Worm (Caenorhabditis elegans): ENCODE measurements around the gene dct-8.
"Not testable (repeated sequence)": the region's sequence is repeated elsewhere in the genome, so short reads cannot be mapped to it uniquely, and the experiment has no call there.

Gene dct-8

DNA sequence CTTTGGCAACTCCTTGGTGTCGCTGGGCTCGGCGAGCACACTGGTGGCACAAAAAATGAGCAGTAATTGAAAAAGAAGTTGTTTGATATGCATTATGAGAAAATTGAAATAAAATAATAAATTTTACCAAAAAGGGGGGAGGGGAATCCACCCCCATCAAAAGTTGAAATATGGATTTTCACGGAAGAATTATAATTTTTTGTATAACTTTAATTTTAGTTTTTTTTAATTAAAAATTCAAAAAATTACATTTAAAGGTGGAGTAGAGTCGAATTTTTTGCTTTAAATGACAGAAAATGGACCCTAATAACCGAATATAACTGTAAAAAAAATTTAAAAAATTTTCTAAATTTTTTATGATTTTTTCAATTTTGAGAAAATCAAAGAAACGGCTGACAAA lies 17.0 kb downstream of the dct-8 start, which contains the start of gene F56D6.18:
TSS of gene F56D6.18 (minus strand) at position 101 of the 400 bp plus-strand sequence.
- TF ChIP-seq tbx-7 (tag; optimal IDR thresholded peaks at IDR 0.05); ceh-34 (tag; optimal IDR thresholded peaks at IDR 0.05); mec-3 (tag; optimal IDR thresholded peaks at IDR 0.05; ENCODE audit: borderline replicate concordance): not testable (repeated sequence)

DNA sequence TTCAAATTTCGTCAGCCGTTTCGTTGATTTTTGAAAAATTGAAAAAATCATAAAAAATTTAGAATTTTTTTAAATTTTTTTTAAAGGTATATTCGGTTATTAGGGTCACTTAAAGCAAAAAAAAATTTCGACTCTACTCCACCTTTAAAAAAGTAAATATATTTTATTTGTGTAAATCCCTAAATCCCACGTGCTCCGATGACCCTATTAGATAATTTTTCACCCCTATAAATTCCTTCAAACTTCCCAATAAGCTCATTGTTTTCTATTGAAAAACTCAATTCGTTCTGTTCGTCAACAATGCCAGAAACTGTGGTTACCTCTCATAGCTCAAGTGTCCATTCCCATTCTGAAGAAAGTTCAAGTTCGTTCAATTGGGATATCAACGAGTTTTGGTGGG lies 17.7 kb downstream of the dct-8 start, which contains the start of gene F56D6.20:
TSS of gene F56D6.20 (plus strand) at position 301 of the 400 bp plus-strand sequence.
- TF ChIP-seq ceh-6 (GFP tag; optimal IDR thresholded peaks at IDR 0.05) (no peak), K02D7.2 (tag; optimal IDR thresholded peaks at IDR 0.05) (no peak), unc-86 (tag; optimal IDR thresholded peaks at IDR 0.05) (no peak), mec-3 (tag; optimal IDR thresholded peaks at IDR 0.05; ENCODE audit: borderline replicate concordance) (no peak), hlh-15 (tag; optimal IDR thresholded peaks at IDR 0.05) (no peak)

DNA sequence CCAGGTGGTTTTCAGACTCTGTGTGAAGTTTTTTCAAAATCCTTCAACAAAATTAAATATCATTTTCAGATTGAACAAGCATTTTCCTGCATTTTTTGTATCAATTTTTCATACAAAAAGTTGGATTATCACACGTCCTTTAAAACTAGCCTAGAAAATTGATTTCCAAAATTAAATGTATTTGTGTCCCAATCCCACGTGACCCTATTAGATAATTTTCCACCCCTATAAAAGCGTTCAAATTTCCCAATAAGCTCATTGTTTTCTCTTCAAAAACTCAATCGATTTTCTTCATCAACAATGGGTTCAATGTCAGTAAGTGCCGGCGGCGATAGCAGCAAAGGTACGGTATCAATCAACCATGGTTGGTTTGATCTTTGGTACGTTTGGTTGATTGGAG lies 19.6 kb downstream of the dct-8 start, which contains the start of gene F56D6.19:
TSS of gene F56D6.19 (plus strand) at position 301 of the 400 bp plus-strand sequence.
- TF ChIP-seq unc-42 (tag; optimal IDR thresholded peaks at IDR 0.05) = no peak
- TF ChIP-seq unc-3 (GFP tag; conservative IDR thresholded peaks at IDR 0.05) = no peak
- TF ChIP-seq unc-3 (tag; optimal IDR thresholded peaks at IDR 0.05) = no peak
- no peak for TF ChIP-seq sdc-2 (tag; optimal IDR thresholded peaks at IDR 0.05)
- no peak for TF ChIP-seq gmeb-2 (tag; optimal IDR thresholded peaks at IDR 0.05)
- no peak for TF ChIP-seq sox-4 (tag; optimal IDR thresholded peaks at IDR 0.05)
- TF ChIP-seq ceh-34 (tag; optimal IDR thresholded peaks at IDR 0.05) = no peak

DNA sequence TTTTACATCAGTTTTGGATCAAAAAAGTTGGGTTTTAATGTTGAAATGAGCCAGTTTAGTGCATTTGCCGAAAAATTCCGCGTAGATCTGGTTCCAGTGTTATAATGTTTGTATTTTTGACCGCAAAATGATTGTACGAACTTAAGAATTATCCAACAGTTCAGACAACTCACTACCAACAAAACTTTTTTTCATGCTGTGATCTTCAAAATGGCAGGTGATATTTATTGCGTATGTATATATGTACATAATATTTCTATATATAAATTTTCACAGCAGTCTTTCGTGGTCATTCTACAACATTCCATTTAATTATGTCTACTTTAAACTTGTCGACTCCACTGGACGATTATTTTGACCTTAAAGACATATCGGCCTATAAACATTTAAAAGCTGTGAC lies 20.4 kb downstream of the dct-8 start, which contains the start of gene srz-20:
TSS of gene srz-20 (plus strand) at position 301 of the 400 bp plus-strand sequence.
- TF ChIP-seq elt-2 (tag; optimal IDR thresholded peaks at IDR 0.05) (no peak), tbx-7 (tag; optimal IDR thresholded peaks at IDR 0.05) (no peak), ceh-30 (tag; optimal IDR thresholded peaks at IDR 0.05) (no peak), lim-6 (tag; optimal IDR thresholded peaks at IDR 0.05) (no peak)

DNA sequence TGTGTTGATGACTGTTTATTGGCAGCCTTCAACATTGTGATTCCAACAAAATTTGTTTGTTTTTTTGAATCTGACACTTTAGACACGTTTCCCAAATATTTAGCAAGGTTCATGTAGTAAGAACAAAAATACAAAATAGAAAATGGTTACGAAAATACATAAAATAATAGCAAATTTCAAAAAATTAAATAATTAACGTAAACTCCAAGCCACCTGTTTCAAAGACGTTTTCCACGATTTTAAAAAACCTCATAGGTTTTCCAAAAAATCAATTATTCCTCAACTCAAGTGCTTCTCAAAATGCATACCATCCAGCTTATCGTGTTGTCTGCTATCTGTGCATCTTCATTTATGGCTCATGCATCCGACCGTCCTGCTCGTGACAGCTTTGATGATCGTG lies 22.5 kb downstream of the dct-8 start, which contains the start of gene F56D6.14:
TSS of gene F56D6.14 (plus strand) at position 301 of the 400 bp plus-strand sequence.
- TF ChIP-seq che-1 (tag; optimal IDR thresholded peaks at IDR 0.05) (no peak), lim-6 (tag; optimal IDR thresholded peaks at IDR 0.05) (no peak), elt-4 (tag; optimal IDR thresholded peaks at IDR 0.05) (no peak), ztf-16 (tag; optimal IDR thresholded peaks at IDR 0.05) (no peak), pag-3 (tag; optimal IDR thresholded peaks at IDR 0.05; ENCODE audit: borderline replicate concordance) (no peak), mec-3 (tag; optimal IDR thresholded peaks at IDR 0.05; ENCODE audit: borderline replicate concordance) (no peak), ceh-6 (GFP tag; optimal IDR thresholded peaks at IDR 0.05) (no peak), ceh-9 (tag; optimal IDR thresholded peaks at IDR 0.05) (no peak)

DNA sequence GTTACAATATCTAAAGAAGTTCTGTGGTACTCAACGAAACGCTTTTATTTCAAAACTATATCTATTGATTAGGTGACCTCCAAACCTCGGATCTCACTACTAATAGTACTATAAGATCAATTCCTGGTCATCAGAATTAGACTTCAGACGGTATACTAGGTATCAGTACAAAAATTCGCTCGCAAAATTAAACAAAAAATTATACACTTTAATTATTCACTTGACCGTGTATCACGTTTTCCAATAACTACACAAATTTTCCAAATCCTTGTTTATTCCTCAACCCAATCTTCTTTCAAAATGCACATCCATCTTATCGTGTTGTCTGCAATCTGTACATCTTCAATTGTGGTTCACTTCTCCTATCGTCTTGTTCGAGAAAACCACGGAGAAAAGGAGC lies 23.3 kb downstream of the dct-8 start, which contains the start of gene F56D6.23:
TSS of gene F56D6.23 (plus strand) at position 301 of the 400 bp plus-strand sequence.
- TF ChIP-seq pat-9 (tag; optimal IDR thresholded peaks at IDR 0.05) (no peak), sox-2 (GFP tag; IDR thresholded peaks at IDR 0.05) (no peak), C38D4.7 (GFP tag; optimal IDR thresholded peaks at IDR 0.05) (no peak), ceh-34 (tag; optimal IDR thresholded peaks at IDR 0.05) (no peak), K09A11.1 (tag; optimal IDR thresholded peaks at IDR 0.05; ENCODE audit: insufficient read depth) (no peak), odd-2 (tag; optimal IDR thresholded peaks at IDR 0.05) (no peak)

DNA sequence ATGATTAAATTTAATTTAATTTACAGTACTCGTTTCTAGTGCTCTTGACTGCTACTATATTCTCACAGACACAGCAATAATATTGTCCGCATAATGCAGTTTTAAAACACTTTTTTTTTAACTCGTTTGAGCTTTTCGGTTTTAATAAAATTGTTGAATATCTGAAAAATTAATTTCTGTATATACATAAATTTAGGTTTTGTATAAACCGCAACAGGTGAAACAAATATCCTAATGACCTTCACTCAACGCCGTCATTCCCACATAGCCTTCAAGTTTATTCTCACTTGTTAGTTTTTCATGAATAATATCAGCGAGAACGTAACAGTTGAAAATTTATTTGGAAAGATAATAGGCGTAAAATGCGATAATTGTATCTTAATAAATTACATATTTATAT lies 24.6 kb downstream of the dct-8 start, which contains the start of gene srz-19:
TSS of gene srz-19 (plus strand) at position 301 of the 400 bp plus-strand sequence.
- TF ChIP-seq hlh-30 (tag; optimal IDR thresholded peaks at IDR 0.05; ENCODE audit: insufficient read depth) (no peak), hlh-13 (GFP tag; optimal IDR thresholded peaks at IDR 0.05) (no peak), hlh-8 (tag; optimal IDR thresholded peaks at IDR 0.05) (no peak), unc-3 (GFP tag; conservative IDR thresholded peaks at IDR 0.05) (no peak), unc-3 (tag; optimal IDR thresholded peaks at IDR 0.05) (no peak), fkh-6 (tag; optimal IDR thresholded peaks at IDR 0.05) (no peak), ceh-31 (tag; optimal IDR thresholded peaks at IDR 0.05) (no peak), ref-2 (tag; optimal IDR thresholded peaks at IDR 0.05) (no peak), K09A11.1 (tag; optimal IDR thresholded peaks at IDR 0.05; ENCODE audit: insufficient read depth) (no peak), ets-4 (tag; optimal IDR thresholded peaks at IDR 0.05) (no peak)
